Worm (Caenorhabditis elegans) whole organism, midembryonic: ENCODE data around the gene ZC239.4.
"Not testable (repeated sequence)": the region's sequence is repeated elsewhere in the genome, so short reads cannot be mapped to it uniquely, and the experiment has no call there.

Experiments used
- T22C8.4 ChIP-seq: fragments of 200-800 bp; sonication (Bioruptor generic); IDR thresholded peaks from 2 replicates; pipeline ENCODE4 v1.3.6; 2022; ENCODE audit warnings: missing genetic modification characterization, missing compliant biosample characterization
- cog-1 ChIP-seq: sonication (generic microtip); optimal IDR thresholded peaks from 2 replicates; lab custom pipeline; 2016; ENCODE audit warnings: missing genetic modification characterization, missing compliant biosample characterization
- flt-1 ChIP-seq: fragments of 200-800 bp; sonication (Bioruptor generic); IDR thresholded peaks from 2 replicates; pipeline ENCODE4 v1.3.6; 2022; ENCODE audit warnings: missing genetic modification characterization, missing compliant biosample characterization
- klf-2 ChIP-seq: fragments of 200-800 bp; sonication (Bioruptor generic); conservative IDR thresholded peaks from 2 replicates; pipeline ENCODE4 v1.3.6; 2022; ENCODE audit warnings: missing genetic modification reagents, missing genetic modification characterization, missing compliant biosample characterization
- med-1 ChIP-seq: sonication (generic microtip); optimal IDR thresholded peaks from 2 replicates; lab custom pipeline; 2017; ENCODE audit warnings: missing genetic modification characterization, mild to moderate bottlenecking, missing compliant biosample characterization, antibody characterized with exemption, missing genetic modification reagents; ENCODE audit not compliant: insufficient read depth
- ref-1 ChIP-seq: fragments of 200-800 bp; sonication (Bioruptor generic); conservative IDR thresholded peaks from 2 replicates; pipeline ENCODE4 v1.3.6; 2022; ENCODE audit warnings: missing genetic modification reagents, missing genetic modification characterization, missing compliant biosample characterization
- tab-1 ChIP-seq: fragments of 200-800 bp; sonication (Bioruptor generic); IDR thresholded peaks from 2 replicates; pipeline ENCODE4 v1.3.6; 2022; ENCODE audit warnings: missing genetic modification characterization, missing compliant biosample characterization
- ztf-23 ChIP-seq: fragments of 200-800 bp; sonication (Bioruptor generic); IDR thresholded peaks from 2 replicates; pipeline ENCODE4 v1.3.6; 2022; ENCODE audit warnings: missing genetic modification reagents, missing genetic modification characterization, missing compliant biosample characterization
- ztf-29 ChIP-seq: fragments of 200-800 bp; sonication (Bioruptor generic); IDR thresholded peaks from 2 replicates; pipeline ENCODE4 v1.3.6; 2022; ENCODE audit warnings: missing genetic modification reagents, missing genetic modification characterization, missing compliant biosample characterization

ZC239.4 gene

ce11 chrII:3196966-3197365 is 17.0 kb upstream of the ZC239.4 start, which contains the start of gene gcy-15:
Gene gcy-15 (minus strand): TSS chrII:3197066.
- TF ChIP-seq ztf-23: no peak
- no peak for TF ChIP-seq T22C8.4 (GFP tag; lab: Robert Waterston, UW)
- TF ChIP-seq klf-2 (GFP tag; lab: Robert Waterston, UW): no peak
- TF ChIP-seq med-1 (GFP tag; lab: Kevin White, UChicago): no peak
- TF ChIP-seq tab-1 (GFP tag; lab: Robert Waterston, UW): no peak
- TF ChIP-seq ztf-29: no peak
- no peak for TF ChIP-seq flt-1 (GFP tag; lab: Robert Waterston, UW)
- no peak for TF ChIP-seq cog-1 (tag; lab: Kevin White, UChicago)
- TF ChIP-seq ref-1 (GFP tag; lab: Robert Waterston, UW): no peak

ce11 chrII:3198998-3199397 is 15.0 kb upstream of the ZC239.4 start, which contains the start of gene sri-51:
Gene sri-51 (minus strand): TSS chrII:3199098.
- TF ChIP-seq ztf-23 (no peak), tab-1 (GFP tag; lab: Robert Waterston, UW) (no peak), cog-1 (tag; lab: Kevin White, UChicago) (no peak), klf-2 (GFP tag; lab: Robert Waterston, UW) (no peak)

ce11 chrII:3201242-3201641 is 12.8 kb upstream of the ZC239.4 start, which contains the start of gene sri-48:
Gene sri-48 (minus strand): TSS chrII:3201342.
- TF ChIP-seq T22C8.4 (GFP tag; lab: Robert Waterston, UW); ztf-23; ref-1 (GFP tag; lab: Robert Waterston, UW): not testable (repeated sequence)

ce11 chrII:3202519-3202918 is 11.5 kb upstream of the ZC239.4 start, which contains the start of gene sri-53:
Gene sri-53 (minus strand): TSS chrII:3202619.
- TF ChIP-seq T22C8.4 (GFP tag; lab: Robert Waterston, UW) (no peak), ztf-29 (no peak), cog-1 (tag; lab: Kevin White, UChicago) (no peak), med-1 (GFP tag; lab: Kevin White, UChicago) (no peak), klf-2 (GFP tag; lab: Robert Waterston, UW) (no peak), flt-1 (GFP tag; lab: Robert Waterston, UW) (no peak), ref-1 (GFP tag; lab: Robert Waterston, UW) (no peak), ztf-23 (no peak), tab-1 (GFP tag; lab: Robert Waterston, UW) (no peak)

ce11 chrII:3203415-3203814 is 10.6 kb upstream of the ZC239.4 start, which contains the start of gene sri-50:
Gene sri-50 (plus strand): TSS chrII:3203715.
- TF ChIP-seq tab-1 (GFP tag; lab: Robert Waterston, UW) (no peak), ztf-23 (no peak), cog-1 (tag; lab: Kevin White, UChicago) (no peak), flt-1 (GFP tag; lab: Robert Waterston, UW) (no peak), med-1 (GFP tag; lab: Kevin White, UChicago) (no peak), ztf-29 (no peak), T22C8.4 (GFP tag; lab: Robert Waterston, UW) (no peak), ref-1 (GFP tag; lab: Robert Waterston, UW) (no peak), klf-2 (GFP tag; lab: Robert Waterston, UW) (no peak)

ce11 chrII:3206423-3206989 is 7.5 kb upstream of the ZC239.4 start, which contains the start of the genes ZC239.20 and ZC239.21:
Gene ZC239.20 (minus strand): TSS chrII:3206523.
Gene ZC239.21 (plus strand): TSS chrII:3206939.
- TF ChIP-seq ref-1 (GFP tag; lab: Robert Waterston, UW) (no peak), tab-1 (GFP tag; lab: Robert Waterston, UW) (no peak), ztf-29 (no peak), flt-1 (GFP tag; lab: Robert Waterston, UW) (no peak), ztf-23 (no peak), T22C8.4 (GFP tag; lab: Robert Waterston, UW) (no peak), cog-1 (tag; lab: Kevin White, UChicago) (no peak), med-1 (GFP tag; lab: Kevin White, UChicago) (no peak), klf-2 (GFP tag; lab: Robert Waterston, UW) (no peak)

- TF ChIP-seq cog-1 (tag; lab: Kevin White, UChicago) (no peak), klf-2 (GFP tag; lab: Robert Waterston, UW) (no peak), ztf-23 (no peak), ztf-29 (no peak)
Observed at ce11 chrII:3208679-3209078, 5.3 kb upstream of the ZC239.4 start, which contains the start of gene sdz-35. Gene sdz-35 (minus strand): TSS chrII:3208779.

ce11 chrII:3209251-3209650 is 4.7 kb upstream of the ZC239.4 start, which contains the start of gene ZC239.6:
Gene ZC239.6 (plus strand): TSS chrII:3209631.
- TF ChIP-seq tab-1 (GFP tag; lab: Robert Waterston, UW): no peak
- no peak for TF ChIP-seq ztf-29
- TF ChIP-seq ztf-23: no peak
- TF ChIP-seq T22C8.4 (GFP tag; lab: Robert Waterston, UW): no peak
- no peak for TF ChIP-seq cog-1 (tag; lab: Kevin White, UChicago)
- no peak for TF ChIP-seq flt-1 (GFP tag; lab: Robert Waterston, UW)
- TF ChIP-seq med-1 (GFP tag; lab: Kevin White, UChicago): no peak
- no peak for TF ChIP-seq klf-2 (GFP tag; lab: Robert Waterston, UW)
- no peak for TF ChIP-seq ref-1 (GFP tag; lab: Robert Waterston, UW)

ce11 chrII:3210365-3210764 is 3.6 kb upstream of the ZC239.4 start, which contains the start of gene ZC239.5:
Gene ZC239.5 (plus strand): TSS chrII:3210665.
- no peak for TF ChIP-seq ref-1 (GFP tag; lab: Robert Waterston, UW)
- no peak for TF ChIP-seq klf-2 (GFP tag; lab: Robert Waterston, UW)
- no peak for TF ChIP-seq med-1 (GFP tag; lab: Kevin White, UChicago)
- no peak for TF ChIP-seq flt-1 (GFP tag; lab: Robert Waterston, UW)
- TF ChIP-seq T22C8.4 (GFP tag; lab: Robert Waterston, UW): no peak
- no peak for TF ChIP-seq cog-1 (tag; lab: Kevin White, UChicago)
- no peak for TF ChIP-seq ztf-29
- TF ChIP-seq tab-1 (GFP tag; lab: Robert Waterston, UW): no peak
- no peak for TF ChIP-seq ztf-23
